Worm (Caenorhabditis elegans) whole organism, L4 larva: ENCODE data around the gene scb-1.

ENCODE experiments used
- D1046.2 ChIP-seq: fragments of 200-800 bp; sonication (Bioruptor generic); IDR thresholded peaks from 2 replicates; pipeline ENCODE4 v1.3.6; 2022; ENCODE audit warnings: missing genetic modification characterization, missing compliant biosample characterization
- F26F4.8 ChIP-seq: fragments of 200-800 bp; sonication (Bioruptor generic); conservative IDR thresholded peaks from 2 replicates; pipeline ENCODE4 v1.3.6; 2022; ENCODE audit warnings: missing genetic modification characterization, missing compliant biosample characterization
- R02D3.7 ChIP-seq: fragments of 150-350 bp; sonication (generic microtip); optimal IDR thresholded peaks from 3 replicates; lab custom pipeline; 2014; ENCODE audit warnings: missing biosample characterization, missing genetic modification characterization
- T20F7.1 ChIP-seq: fragments of 200-800 bp; sonication (Bioruptor generic); optimal IDR thresholded peaks from 2 replicates; lab custom pipeline; 2018; ENCODE audit warnings: mild to moderate bottlenecking, missing genetic modification characterization, missing compliant biosample characterization
- T26A8.4 ChIP-seq: fragments of 200-800 bp; sonication (Bioruptor generic); IDR thresholded peaks from 2 replicates; pipeline ENCODE4 v1.3.6; 2022; ENCODE audit warnings: missing genetic modification characterization, missing compliant biosample characterization
- Y105C5A.15 ChIP-seq: fragments of 200-800 bp; sonication (Bioruptor generic); IDR thresholded peaks from 2 replicates; pipeline ENCODE4 v1.3.6; 2022; ENCODE audit warnings: missing genetic modification characterization, missing compliant biosample characterization
- Y5F2A.4 ChIP-seq: fragments of 200-800 bp; sonication (Bioruptor generic); optimal IDR thresholded peaks from 2 replicates; lab custom pipeline; 2018; ENCODE audit warnings: mild to moderate bottlenecking, missing genetic modification characterization, missing compliant biosample characterization
- Y75B8A.6 ChIP-seq: fragments of 200-800 bp; sonication (Bioruptor generic); IDR thresholded peaks from 2 replicates; pipeline ENCODE4 v1.3.6; 2022; ENCODE audit warnings: missing genetic modification reagents, missing genetic modification characterization, missing compliant biosample characterization
- ZK337.2 ChIP-seq: fragments of 200-800 bp; sonication (Bioruptor generic); IDR thresholded peaks from 2 replicates; pipeline ENCODE4 v1.3.6; 2022; ENCODE audit warnings: missing genetic modification reagents, missing genetic modification characterization, missing compliant biosample characterization
- aha-1 ChIP-seq: fragments of 150-350 bp; peaks from one replicate; lab custom pipeline; 2014; ENCODE audit warnings: missing biosample characterization, missing genetic modification characterization
- ama-1 ChIP-seq: fragments of 150-350 bp; optimal IDR thresholded peaks from 2 replicates; lab custom pipeline; 2014; ENCODE audit warnings: inconsistent platforms, mixed read lengths
- ceh-82 ChIP-seq: sonication (generic microtip); optimal IDR thresholded peaks from 2 replicates; lab custom pipeline; 2017; ENCODE audit warnings: missing biosample characterization, missing genetic modification characterization
- daf-19 ChIP-seq: fragments of 200-800 bp; sonication (Bioruptor generic); conservative IDR thresholded peaks from 2 replicates; pipeline ENCODE4 v1.3.6; 2022; ENCODE audit warnings: missing genetic modification characterization, missing compliant biosample characterization
- dpl-1 ChIP-seq: fragments of 150-350 bp; optimal IDR thresholded peaks from 2 replicates; lab custom pipeline; 2014; ENCODE audit warnings: missing biosample characterization, missing genetic modification reagents, missing genetic modification characterization
- egl-27 ChIP-seq: sonication (generic microtip); optimal IDR thresholded peaks from 3 replicates; lab custom pipeline; 2017; ENCODE audit warnings: missing biosample characterization, missing genetic modification reagents, missing genetic modification characterization
- hif-1 ChIP-seq, 2 experiments: sonication (generic microtip); optimal IDR thresholded peaks; 2 replicates each; lab custom pipeline; 2016 to 2017; ENCODE audit warnings: missing compliant biosample characterization in 2 of 2, missing genetic modification characterization in 2 of 2, missing genetic modification reagents in 2 of 2, missing genotype in 2 of 2, mild to moderate bottlenecking in 1 of 2
- lim-7 ChIP-seq: fragments of 200-800 bp; sonication (Bioruptor generic); IDR thresholded peaks from 2 replicates; pipeline ENCODE4 v1.3.6; 2022; ENCODE audit warnings: missing genetic modification characterization, missing compliant biosample characterization
- lin-13 ChIP-seq: fragments of 150-350 bp; optimal IDR thresholded peaks from 2 replicates; lab custom pipeline; 2014; ENCODE audit warnings: missing biosample characterization, missing genetic modification reagents, missing genetic modification characterization
- lin-29 ChIP-seq: fragments of 200-800 bp; sonication (Bioruptor generic); IDR thresholded peaks from 2 replicates; pipeline ENCODE4 v1.3.6; 2022; ENCODE audit warnings: missing genetic modification reagents, missing genetic modification characterization, missing compliant biosample characterization
- lin-38 ChIP-seq: fragments of 200-800 bp; sonication (Bioruptor generic); IDR thresholded peaks from 2 replicates; pipeline ENCODE4 v1.3.6; 2022; ENCODE audit warnings: missing genetic modification reagents, missing genetic modification characterization, missing compliant biosample characterization
- lin-39 ChIP-seq: fragments of 150-350 bp; optimal IDR thresholded peaks from 2 replicates; lab custom pipeline; 2014; ENCODE audit warnings: missing biosample characterization, missing genetic modification reagents, missing genetic modification characterization
- lir-3 ChIP-seq: sonication (generic microtip); optimal IDR thresholded peaks from 2 replicates; lab custom pipeline; 2016; ENCODE audit warnings: mild to moderate bottlenecking, missing genetic modification characterization, missing compliant biosample characterization
- lsy-2 ChIP-seq, 2 experiments: fragments of 150-350 bp in 1 of 2; sonication (generic microtip) in 1 of 2; optimal IDR thresholded peaks; 2 replicates each; lab custom pipeline; 2014 to 2017; ENCODE audit warnings: missing biosample characterization in 2 of 2, missing genetic modification characterization in 2 of 2
- madf-9 ChIP-seq: fragments of 200-800 bp; sonication (Bioruptor generic); conservative IDR thresholded peaks from 2 replicates; pipeline ENCODE4 v1.3.6; 2022; ENCODE audit warnings: missing genetic modification reagents, missing genetic modification characterization, missing compliant biosample characterization
- mdl-1 ChIP-seq, 2 experiments: fragments of 150-350 bp in 1 of 2; sonication (generic microtip) in 1 of 2; optimal IDR thresholded peaks; 2 replicates each; lab custom pipeline; 2014 to 2017; ENCODE audit warnings: missing biosample characterization in 2 of 2, missing genetic modification characterization in 2 of 2
- mdt-29 ChIP-seq: fragments of 200-800 bp; sonication (Bioruptor generic); IDR thresholded peaks from 2 replicates; pipeline ENCODE4 v1.3.6; 2022; ENCODE audit warnings: missing genetic modification reagents, missing genetic modification characterization, missing compliant biosample characterization
- nhr-11 ChIP-seq: fragments of 150-350 bp; optimal IDR thresholded peaks from 2 replicates; lab custom pipeline; 2014; ENCODE audit warnings: missing biosample characterization, missing genetic modification characterization
- nhr-111 ChIP-seq: fragments of 200-800 bp; sonication (Bioruptor generic); optimal IDR thresholded peaks from 2 replicates; lab custom pipeline; 2018; ENCODE audit warnings: mild to moderate bottlenecking, missing genetic modification characterization, missing compliant biosample characterization
- nhr-237 ChIP-seq: sonication (generic microtip); optimal IDR thresholded peaks from 2 replicates; lab custom pipeline; 2017; ENCODE audit warnings: missing biosample characterization, missing genetic modification characterization
- nhr-41 ChIP-seq: fragments of 200-800 bp; sonication (Bioruptor generic); IDR thresholded peaks from 2 replicates; pipeline ENCODE4 v1.3.6; 2022; ENCODE audit warnings: missing genetic modification reagents, missing genetic modification characterization, missing compliant biosample characterization
- nhr-42 ChIP-seq: fragments of 200-800 bp; sonication (Bioruptor generic); IDR thresholded peaks from 2 replicates; pipeline ENCODE4 v1.3.6; 2022; ENCODE audit warnings: missing genetic modification characterization, missing compliant biosample characterization
- nhr-48 ChIP-seq: sonication (generic microtip); optimal IDR thresholded peaks from 2 replicates; lab custom pipeline; 2016; ENCODE audit warnings: mild to moderate bottlenecking, missing genetic modification characterization, missing compliant biosample characterization
- nhr-77 ChIP-seq: fragments of 150-350 bp; optimal IDR thresholded peaks from 2 replicates; lab custom pipeline; 2014; ENCODE audit warnings: missing biosample characterization, missing genetic modification characterization
- pha-4 ChIP-seq, 2 experiments: fragments of 150-350 bp in 1 of 2; fragments of 200-800 bp in 1 of 2; sonication (Bioruptor generic) in 1 of 2; IDR thresholded peaks in 1 of 2; optimal IDR thresholded peaks in 1 of 2; 2 replicates each; pipeline versions ENCODE4 v1.3.6 to Lab custom; 2014 to 2022; ENCODE audit warnings: missing genetic modification characterization in 2 of 2, missing genetic modification reagents in 2 of 2, missing biosample characterization in 1 of 2, missing compliant biosample characterization in 1 of 2
- saeg-2 ChIP-seq: fragments of 200-800 bp; sonication (Bioruptor generic); IDR thresholded peaks from 2 replicates; pipeline ENCODE4 v1.3.6; 2022; ENCODE audit warnings: missing genetic modification reagents, missing genetic modification characterization, missing compliant biosample characterization
- skn-1 ChIP-seq: fragments of 150-350 bp; optimal IDR thresholded peaks from 2 replicates; lab custom pipeline; 2014; ENCODE audit warnings: missing biosample characterization, missing genetic modification characterization
- tag-97 ChIP-seq: fragments of 200-800 bp; sonication (Bioruptor generic); IDR thresholded peaks from 2 replicates; pipeline ENCODE4 v1.3.6; 2022; ENCODE audit warnings: missing genetic modification characterization, missing compliant biosample characterization
- unc-130 ChIP-seq: sonication (generic microtip); optimal IDR thresholded peaks from 2 replicates; lab custom pipeline; 2016; ENCODE audit warnings: missing genetic modification reagents, missing genetic modification characterization, missing compliant biosample characterization
- unc-39 ChIP-seq: sonication (generic microtip); optimal IDR thresholded peaks from 2 replicates; lab custom pipeline; 2017; ENCODE audit warnings: missing biosample characterization, missing genetic modification characterization
- unc-62 ChIP-seq, 3 experiments: fragments of 150-350 bp in 1 of 3; sonication (generic microtip); optimal IDR thresholded peaks in 2 of 3; peaks in 1 of 3; 1 replicate in 1 of 3; 2 replicates in 2 of 3; lab custom pipeline; 2014 to 2017; ENCODE audit warnings: missing biosample characterization in 3 of 3, missing genetic modification characterization in 3 of 3, missing genetic modification reagents in 3 of 3, missing genotype in 1 of 3
- zag-1 ChIP-seq: fragments of 150-350 bp; optimal IDR thresholded peaks from 2 replicates; lab custom pipeline; 2014; ENCODE audit warnings: missing biosample characterization, missing genetic modification characterization
- zip-11 ChIP-seq: fragments of 200-800 bp; sonication (Bioruptor generic); IDR thresholded peaks from 2 replicates; pipeline ENCODE4 v1.3.6; 2022; ENCODE audit warnings: missing genetic modification characterization, missing compliant biosample characterization
- ztf-11 ChIP-seq: fragments of 150-350 bp; optimal IDR thresholded peaks from 2 replicates; lab custom pipeline; 2014; ENCODE audit warnings: missing biosample characterization, missing genetic modification characterization

scb-1 gene

DNA sequence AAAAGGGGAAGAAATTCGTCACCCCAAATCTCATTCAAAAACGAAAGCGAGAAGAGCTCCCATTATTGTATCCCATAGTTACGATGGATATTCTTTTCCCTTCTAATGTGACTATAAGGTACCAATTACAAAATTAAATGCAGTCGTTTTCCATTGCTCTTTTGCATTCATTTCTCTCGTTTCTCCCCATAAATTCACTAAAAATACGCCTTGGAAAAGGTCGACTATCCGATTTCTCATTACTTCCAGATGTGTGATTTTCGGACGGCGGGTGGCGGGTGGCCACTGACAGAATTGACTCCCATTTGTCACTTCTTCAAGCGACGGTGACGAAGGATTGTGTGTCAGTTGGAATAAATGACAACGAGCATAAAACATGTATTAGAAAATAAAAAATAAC lies 14.0 kb upstream of the scb-1 start:
- TF ChIP-seq nhr-42 = no peak
- TF ChIP-seq lin-29 (GFP tag; lab: Robert Waterston, UW) = no peak
- TF ChIP-seq F26F4.8 = no peak
- no peak for TF ChIP-seq saeg-2
- no peak for TF ChIP-seq hif-1 (tag; optimal IDR thresholded peaks at IDR 0.05; lab: Kevin White, UChicago)
- no peak for TF ChIP-seq madf-9 (GFP tag; lab: Robert Waterston, UW)
- TF ChIP-seq mdt-29 (GFP tag; lab: Robert Waterston, UW) = no peak
- TF ChIP-seq zag-1 (tag; lab: Kevin White, UChicago) = no peak
- no peak for TF ChIP-seq pha-4 (GFP tag; IDR thresholded peaks at IDR 0.05; lab: Robert Waterston, UW)
- TF ChIP-seq pha-4 (tag; optimal IDR thresholded peaks at IDR 0.05; lab: Kevin White, UChicago) = no peak
- no peak for TF ChIP-seq unc-62 (GFP tag; optimal IDR thresholded peaks at IDR 0.05 in 1 of 2; lab: Kevin White, UChicago)
- no peak for TF ChIP-seq unc-62 (tag; optimal IDR thresholded peaks at IDR 0.05; lab: Kevin White, UChicago)
- TF ChIP-seq nhr-111 (GFP tag; lab: Kevin White, UChicago) = no peak

ce11 chrV:11131801-11132200 lies 12.3 kb upstream of the scb-1 start:
- TF ChIP-seq aha-1 (peak; percentile 70), ZK337.2 (GFP tag; lab: Robert Waterston, UW) (no peak)

DNA sequence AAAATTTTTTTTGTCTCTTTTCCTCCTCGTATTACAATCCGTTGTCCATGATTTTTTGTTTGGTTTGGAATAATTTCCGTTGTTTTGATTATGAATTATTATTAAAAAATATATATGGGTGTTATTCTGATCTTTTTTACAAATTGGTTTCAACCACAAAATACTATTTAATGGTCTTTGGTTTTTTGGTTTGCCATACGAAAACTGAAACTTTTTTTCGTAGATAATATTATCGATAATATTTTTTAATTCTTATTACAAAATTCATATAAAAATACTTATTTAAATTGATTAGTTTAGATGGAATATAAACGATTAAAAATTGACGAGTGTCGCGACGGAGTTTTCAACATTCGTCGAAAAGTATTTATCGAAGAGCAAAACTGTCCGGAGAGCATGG lies 7.7 kb upstream of the scb-1 start, which contains the start of gene jmjd-5:
Gene jmjd-5, plus strand, starts transcription at position 301 of the 400 bp plus-strand sequence.
- no peak for TF ChIP-seq pha-4 (GFP tag; IDR thresholded peaks at IDR 0.05; lab: Robert Waterston, UW)
- TF ChIP-seq pha-4 (tag; optimal IDR thresholded peaks at IDR 0.05; lab: Kevin White, UChicago) = no peak
- no peak for TF ChIP-seq ama-1 (lab: Kevin White, UChicago)
- no peak for TF ChIP-seq nhr-237
- TF ChIP-seq nhr-41 = no peak
- TF ChIP-seq unc-39 (tag; lab: Kevin White, UChicago) = no peak
- no peak for TF ChIP-seq nhr-48 (tag; lab: Kevin White, UChicago)
- no peak for TF ChIP-seq R02D3.7
- TF ChIP-seq Y5F2A.4 (GFP tag; lab: Kevin White, UChicago) = no peak
- TF ChIP-seq zag-1 (tag; lab: Kevin White, UChicago) = no peak
- no peak for TF ChIP-seq lin-29 (GFP tag; lab: Robert Waterston, UW)
- TF ChIP-seq D1046.2 (GFP tag; lab: Robert Waterston, UW) = no peak
- TF ChIP-seq F26F4.8 = no peak
- no peak for TF ChIP-seq unc-130
- TF ChIP-seq lin-13 (GFP tag; lab: Kevin White, UChicago) = no peak
- TF ChIP-seq dpl-1 = no peak
- no peak for TF ChIP-seq lin-38 (GFP tag; lab: Robert Waterston, UW)
- TF ChIP-seq lim-7 (GFP tag; lab: Robert Waterston, UW) = no peak
- no peak for TF ChIP-seq nhr-77
- no peak for TF ChIP-seq daf-19 (GFP tag; lab: Robert Waterston, UW)
- TF ChIP-seq Y75B8A.6 = no peak

DNA sequence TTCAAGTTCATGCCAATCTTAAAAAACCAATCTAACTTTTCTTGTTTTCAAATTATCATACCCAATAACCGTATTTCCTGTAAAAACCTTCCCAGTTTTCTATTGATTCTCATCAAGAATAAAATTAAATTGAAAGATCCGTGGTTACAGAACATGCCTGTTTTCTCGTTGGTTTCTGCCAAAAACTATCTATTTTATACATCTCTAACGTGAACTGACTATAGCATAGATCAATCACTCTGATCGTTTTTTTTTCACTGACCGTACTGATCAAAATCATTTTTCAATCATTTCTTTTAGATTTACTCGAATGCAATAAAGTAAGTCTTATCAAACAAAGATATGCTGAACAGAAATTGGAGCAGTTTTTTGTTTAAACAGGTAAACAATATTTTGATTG lies 5.4 kb upstream of the scb-1 start, which contains the start of gene C06H2.2:
Gene C06H2.2, plus strand, starts transcription at position 301 of the 400 bp plus-strand sequence.
- TF ChIP-seq T20F7.1 (GFP tag; lab: Kevin White, UChicago) (peak; percentile 48), ceh-82 (tag; lab: Kevin White, UChicago) (no peak), nhr-77 (no peak)

- no peak for TF ChIP-seq nhr-41
- TF ChIP-seq mdl-1 (tag; optimal IDR thresholded peaks at IDR 0.05; lab: Kevin White, UChicago) = peak in 1 of 2 experiments; percentile 48
- peak; percentile 70 for TF ChIP-seq dpl-1
- TF ChIP-seq madf-9 (GFP tag; lab: Robert Waterston, UW) = no peak; the same call in 1 of the 2 replicates
- no peak for TF ChIP-seq lin-39 (tag; lab: Kevin White, UChicago)
- no peak for TF ChIP-seq lir-3 (tag; lab: Kevin White, UChicago)
- TF ChIP-seq F26F4.8 = no peak
- no peak for TF ChIP-seq skn-1 (tag; lab: Kevin White, UChicago)
- no peak for TF ChIP-seq nhr-11
- TF ChIP-seq egl-27 (tag; lab: Kevin White, UChicago) = no peak
- no peak for TF ChIP-seq zip-11 (GFP tag; lab: Robert Waterston, UW)
- no peak for TF ChIP-seq Y105C5A.15
- TF ChIP-seq T26A8.4 (GFP tag; lab: Robert Waterston, UW) = peak; percentile 32; the same call in 1 of the 2 replicates
- peak in 1 of 2 experiments; percentile 67 for TF ChIP-seq lsy-2 (tag; optimal IDR thresholded peaks at IDR 0.05; lab: Kevin White, UChicago)
- 0 out of 2 replicates have a peak, but pooled peaks have one; percentile 23 for TF ChIP-seq tag-97
- peak; percentile 76 for TF ChIP-seq lin-38 (GFP tag; lab: Robert Waterston, UW)
- TF ChIP-seq ztf-11 (tag; lab: Kevin White, UChicago) = no peak
- no peak for TF ChIP-seq lin-29 (GFP tag; lab: Robert Waterston, UW)
- no peak for TF ChIP-seq lim-7 (GFP tag; lab: Robert Waterston, UW)
- TF ChIP-seq Y75B8A.6 = no peak
These were observed 4.4 kb upstream of the scb-1 start, which contains the start of the genes atp-5 and lmtr-3 for ce11 chrV:11123817-11124337. Gene atp-5, minus strand, starts transcription at chrV:11123867. Gene lmtr-3, plus strand, starts transcription at chrV:11124186.
